Fruit fly (Drosophila melanogaster): Measurements from ENCODE around the gene Cyp313a5.

Gene Cyp313a5

DNA sequence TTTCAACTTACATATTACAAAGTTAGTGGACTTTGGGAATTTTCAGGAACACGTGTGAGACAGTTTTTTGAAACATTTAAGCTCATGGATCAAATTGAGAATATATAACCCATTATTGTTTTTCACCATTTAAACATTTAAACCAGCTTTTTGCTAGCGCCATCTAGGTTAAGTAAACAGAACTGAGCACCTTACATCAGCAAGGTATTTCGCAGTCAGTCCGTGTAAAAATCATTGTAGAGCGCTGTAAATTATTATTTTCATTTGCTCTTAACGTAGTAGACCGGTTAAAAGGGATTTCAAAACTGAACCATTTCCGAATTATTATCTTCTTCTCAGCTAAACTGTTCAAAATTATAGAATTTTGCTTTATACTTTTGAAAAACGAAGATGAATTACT is 12.4 kb downstream of the Cyp313a5 start, which contains the start of gene Rsbp15:
Gene Rsbp15, plus strand, starts transcription at position 295 of the 400 bp plus-strand sequence.
- TF ChIP-seq CG7045 (GFP tag; optimal IDR thresholded peaks at IDR 0.05) (no peak), CG11617 (GFP tag; optimal IDR thresholded peaks at IDR 0.05) (no peak), CG14711 (tag; optimal IDR thresholded peaks at IDR 0.05) (no peak), CG1620 (GFP tag; optimal IDR thresholded peaks at IDR 0.05) (no peak), CG33017 (tag; optimal IDR thresholded peaks at IDR 0.05) (no peak), Hr96 (GFP tag; optimal IDR thresholded peaks at IDR 0.05) (no peak), CG7101 (tag; optimal IDR thresholded peaks at IDR 0.05) (no peak), bab1 (GFP tag; optimal IDR thresholded peaks at IDR 0.05) (no peak), toe (GFP tag; optimal IDR thresholded peaks at IDR 0.05) (no peak), pad (GFP tag; optimal IDR thresholded peaks at IDR 0.05) (no peak), CG12768 (GFP tag; optimal IDR thresholded peaks at IDR 0.05) (no peak), tj (GFP tag; optimal IDR thresholded peaks at IDR 0.05) (no peak), Crg-1 (GFP tag; optimal IDR thresholded peaks at IDR 0.05) (no peak), ovo (GFP tag; optimal IDR thresholded peaks at IDR 0.05) (no peak), cnc (optimal IDR thresholded peaks at IDR 0.05) (no peak)

DNA sequence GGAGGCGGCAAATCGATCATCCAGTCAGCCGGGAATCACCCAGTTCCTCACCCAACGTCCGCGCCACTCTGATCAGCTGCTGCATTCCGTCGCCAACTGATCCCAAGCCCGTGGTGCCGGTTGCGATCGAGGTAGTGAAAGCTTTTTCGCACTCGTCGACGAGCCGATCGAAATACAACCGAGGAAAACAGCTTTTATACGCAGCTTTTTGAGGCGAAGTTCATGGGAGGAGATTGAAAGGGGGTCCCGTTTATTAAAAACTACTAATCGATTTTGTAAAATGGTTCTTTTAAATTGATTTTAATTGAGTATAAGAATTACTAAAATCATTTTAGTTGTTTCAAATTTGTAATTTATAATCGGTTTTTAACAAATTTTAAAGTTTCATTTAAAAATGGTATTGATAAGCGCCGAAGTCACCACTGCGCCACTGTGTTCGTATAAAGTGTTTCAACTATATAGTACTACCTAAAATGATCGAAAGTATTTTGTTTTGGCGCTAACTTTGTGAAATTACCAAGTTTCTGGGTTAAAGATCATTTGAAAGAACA is 13.0 kb downstream of the Cyp313a5 start, which contains the start of gene CG4860:
Gene CG4860, minus strand, starts transcription at position 99 of the 551 bp plus-strand sequence.
- TF ChIP-seq CG12768 (GFP tag; optimal IDR thresholded peaks at IDR 0.05): peak; percentile 86
- TF ChIP-seq CG7045 (GFP tag; optimal IDR thresholded peaks at IDR 0.05): peak; percentile 86
- peak; percentile 54 for TF ChIP-seq tj (GFP tag; optimal IDR thresholded peaks at IDR 0.05)
- peak; percentile 87 for TF ChIP-seq CG14711 (tag; optimal IDR thresholded peaks at IDR 0.05)
- peak; percentile 90 for TF ChIP-seq bab1 (GFP tag; optimal IDR thresholded peaks at IDR 0.05)
- peak; percentile 75 for TF ChIP-seq Clk (GFP tag; optimal IDR thresholded peaks at IDR 0.05)
- TF ChIP-seq CG1620 (GFP tag; optimal IDR thresholded peaks at IDR 0.05): peak; percentile 83
- TF ChIP-seq CG33017 (tag; optimal IDR thresholded peaks at IDR 0.05): peak; percentile 93
- peak; percentile 86 for TF ChIP-seq CG11617 (GFP tag; optimal IDR thresholded peaks at IDR 0.05)
- peak; percentile 78 for TF ChIP-seq Crg-1 (GFP tag; optimal IDR thresholded peaks at IDR 0.05)
- TF ChIP-seq Mnt (GFP tag; optimal IDR thresholded peaks at IDR 0.05): peak; percentile 83
- TF ChIP-seq ovo (GFP tag; optimal IDR thresholded peaks at IDR 0.05): peak; percentile 60
- peak; percentile 93 for TF ChIP-seq toe (GFP tag; optimal IDR thresholded peaks at IDR 0.05)
- peak; percentile 94 for TF ChIP-seq CG7101 (tag; optimal IDR thresholded peaks at IDR 0.05)
- TF ChIP-seq cic (GFP tag; optimal IDR thresholded peaks at IDR 0.05): peak; percentile 34
- TF ChIP-seq cnc (optimal IDR thresholded peaks at IDR 0.05): no peak
- TF ChIP-seq pad (GFP tag; optimal IDR thresholded peaks at IDR 0.05): peak; percentile 75
- peak; percentile 85 for TF ChIP-seq CG5204 (GFP tag; optimal IDR thresholded peaks at IDR 0.05)
- peak; percentile 97 for TF ChIP-seq kay (GFP tag; ENCODE audit: borderline replicate concordance)
- peak; percentile 85 for TF ChIP-seq Hr96 (GFP tag; optimal IDR thresholded peaks at IDR 0.05)

DNA sequence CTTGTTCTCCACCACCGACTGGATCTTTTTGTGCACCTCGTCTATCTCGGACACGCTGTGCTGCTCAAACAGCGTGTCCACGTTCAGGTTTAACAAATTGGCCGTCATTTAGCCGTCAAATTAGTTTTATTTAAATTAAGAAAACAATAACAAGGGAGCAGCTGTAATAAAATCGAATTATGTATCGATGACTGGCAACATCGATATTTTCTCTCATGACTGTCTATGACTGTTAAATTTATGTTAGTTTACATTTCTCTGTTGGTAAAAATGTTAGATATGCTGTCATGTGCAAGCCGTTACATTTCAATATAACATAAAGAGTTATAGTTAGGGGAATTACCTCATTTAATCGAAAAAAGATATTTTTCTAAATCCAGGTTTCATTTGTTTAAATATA is 15.0 kb downstream of the Cyp313a5 start, which contains the start of gene Cog1:
Gene Cog1, minus strand, starts transcription at position 190 of the 400 bp plus-strand sequence.
- TF ChIP-seq kay (GFP tag; ENCODE audit: borderline replicate concordance) (peak; percentile 71), bab1 (GFP tag; optimal IDR thresholded peaks at IDR 0.05) (no peak)

DNA sequence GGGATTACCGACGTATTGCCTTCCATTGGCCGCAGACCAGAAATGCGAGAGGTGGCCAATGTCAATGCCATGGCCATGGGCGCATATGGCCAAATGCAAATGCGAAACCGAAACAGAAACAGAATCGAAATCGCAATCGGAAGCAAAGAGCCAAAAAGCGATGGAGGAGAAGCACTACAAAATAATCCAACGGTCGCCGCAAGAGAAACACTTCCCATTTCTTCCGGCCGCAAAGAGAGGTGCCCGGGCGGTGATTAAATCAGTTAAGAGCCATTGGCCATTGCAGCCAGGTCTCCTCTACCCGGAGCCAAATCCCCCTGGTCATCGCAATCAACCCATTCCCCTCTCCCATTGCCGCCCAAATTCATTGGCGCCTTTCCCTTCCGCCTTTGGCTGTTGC is 20.3 kb downstream of the Cyp313a5 start, which contains the start of gene CG14742:
Gene CG14742, plus strand, starts transcription at position 301 of the 400 bp plus-strand sequence.
- TF ChIP-seq CG11617 (GFP tag; optimal IDR thresholded peaks at IDR 0.05) (peak; percentile 20), Clk (GFP tag; optimal IDR thresholded peaks at IDR 0.05) (no peak)

DNA sequence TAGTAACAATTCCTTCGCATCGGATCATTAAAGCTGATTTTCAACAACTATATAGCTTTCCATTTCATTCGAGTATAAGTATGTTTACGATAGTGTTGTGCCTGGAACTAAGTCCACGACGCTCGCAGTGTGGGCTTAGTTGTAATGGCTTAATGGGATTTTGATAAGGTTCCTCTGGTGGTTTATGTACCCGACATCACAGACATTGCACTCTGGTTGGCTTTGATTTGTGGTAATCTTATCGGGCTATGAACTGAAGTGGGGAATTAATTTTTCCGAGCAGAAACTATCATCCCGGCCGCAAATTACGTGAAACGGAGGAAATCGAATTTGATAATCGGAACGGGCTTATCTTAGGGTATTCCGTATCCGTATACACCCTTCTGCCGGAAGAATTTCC is 22.9 kb downstream of the Cyp313a5 start:
- no peak for TF ChIP-seq tj (GFP tag; optimal IDR thresholded peaks at IDR 0.05)
- no peak for TF ChIP-seq CG7045 (GFP tag; optimal IDR thresholded peaks at IDR 0.05)
- TF ChIP-seq CG14711 (tag; optimal IDR thresholded peaks at IDR 0.05): no peak
- no peak for TF ChIP-seq CG12768 (GFP tag; optimal IDR thresholded peaks at IDR 0.05)
- no peak for TF ChIP-seq CG7101 (tag; optimal IDR thresholded peaks at IDR 0.05)
- no peak for TF ChIP-seq Hr96 (GFP tag; optimal IDR thresholded peaks at IDR 0.05)
- no peak for TF ChIP-seq cic (GFP tag; optimal IDR thresholded peaks at IDR 0.05)
- TF ChIP-seq ovo (GFP tag; optimal IDR thresholded peaks at IDR 0.05): no peak
- no peak for TF ChIP-seq bab1 (GFP tag; optimal IDR thresholded peaks at IDR 0.05)
- no peak for TF ChIP-seq toe (GFP tag; optimal IDR thresholded peaks at IDR 0.05)

DNA sequence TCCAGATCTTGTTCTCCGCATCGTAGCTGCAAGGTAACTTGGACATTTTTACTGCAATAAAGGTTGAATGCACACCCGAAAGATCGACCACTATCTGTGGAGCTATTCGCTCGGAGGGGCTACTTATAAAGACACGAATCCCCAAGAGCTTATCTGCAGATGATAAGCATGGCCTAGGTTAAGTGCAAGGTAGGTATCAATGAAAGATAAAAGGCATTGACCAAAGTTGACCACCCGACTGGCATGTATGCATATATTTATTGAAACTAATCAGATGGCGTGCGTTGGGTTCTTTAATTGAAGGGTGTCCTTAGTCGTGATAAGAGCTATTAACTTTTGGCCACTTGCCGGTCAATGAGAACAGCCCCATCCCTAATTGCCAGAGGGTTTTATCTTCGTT is 24.2 kb downstream of the Cyp313a5 start, which contains the start of gene CG4830:
Gene CG4830, minus strand, starts transcription at position 101 of the 400 bp plus-strand sequence.
- TF ChIP-seq pad (GFP tag; optimal IDR thresholded peaks at IDR 0.05) (no peak), Crg-1 (GFP tag; optimal IDR thresholded peaks at IDR 0.05) (no peak), CG12768 (GFP tag; optimal IDR thresholded peaks at IDR 0.05) (no peak), toe (GFP tag; optimal IDR thresholded peaks at IDR 0.05) (no peak), CG14711 (tag; optimal IDR thresholded peaks at IDR 0.05) (no peak), Hr96 (GFP tag; optimal IDR thresholded peaks at IDR 0.05) (no peak), Mnt (GFP tag; optimal IDR thresholded peaks at IDR 0.05) (no peak), kay (GFP tag; ENCODE audit: borderline replicate concordance) (no peak), cic (GFP tag; optimal IDR thresholded peaks at IDR 0.05) (no peak), bab1 (GFP tag; optimal IDR thresholded peaks at IDR 0.05) (no peak), Clk (GFP tag; optimal IDR thresholded peaks at IDR 0.05) (no peak)

DNA sequence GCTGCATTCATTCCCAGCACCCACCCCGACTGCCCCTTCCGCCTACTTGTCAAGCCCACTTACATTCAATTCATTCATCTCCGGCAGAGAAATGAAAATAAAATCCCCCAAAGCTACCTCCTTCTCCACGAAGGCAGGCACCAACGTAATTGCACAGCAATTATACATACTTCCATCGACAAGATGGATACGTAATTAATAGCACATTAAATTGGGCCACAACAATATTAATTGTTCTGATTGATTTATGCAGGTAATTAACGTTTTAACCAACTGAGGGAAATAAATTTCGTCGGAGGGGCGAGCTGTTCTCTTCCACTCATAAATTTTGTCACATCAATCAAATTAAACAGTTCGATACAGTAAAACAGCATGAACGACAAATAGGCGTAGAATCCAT is 36.8 kb downstream of the Cyp313a5 start, which contains the start of gene Adk1:
Gene Adk1, plus strand, starts transcription at position 301 of the 400 bp plus-strand sequence.
- TF ChIP-seq CG7045 (GFP tag; optimal IDR thresholded peaks at IDR 0.05) (no peak), CG1620 (GFP tag; optimal IDR thresholded peaks at IDR 0.05) (no peak), tj (GFP tag; optimal IDR thresholded peaks at IDR 0.05) (no peak), cnc (optimal IDR thresholded peaks at IDR 0.05) (no peak), Crg-1 (GFP tag; optimal IDR thresholded peaks at IDR 0.05) (no peak), CG11617 (GFP tag; optimal IDR thresholded peaks at IDR 0.05) (no peak), Hr96 (GFP tag; optimal IDR thresholded peaks at IDR 0.05) (no peak), CG14711 (tag; optimal IDR thresholded peaks at IDR 0.05) (no peak), toe (GFP tag; optimal IDR thresholded peaks at IDR 0.05) (no peak), CG33017 (tag; optimal IDR thresholded peaks at IDR 0.05) (no peak), cic (GFP tag; optimal IDR thresholded peaks at IDR 0.05) (no peak), ovo (GFP tag; optimal IDR thresholded peaks at IDR 0.05) (no peak)
